Worm (Caenorhabditis elegans) whole organism, young adult: ENCODE measurements around the gene vit-1.
A peak's percentile ranks its signal among the peaks of the same experiment; 100 is the strongest.

Experiments used
- D2030.7 ChIP-seq: fragments of 200-800 bp; sonication (Bioruptor generic); IDR thresholded peaks from 2 replicates; pipeline ENCODE4 v1.3.6; 2022; ENCODE audit warnings: missing genetic modification reagents, missing genetic modification characterization, missing compliant biosample characterization
- F39B2.1 ChIP-seq: fragments of 200-800 bp; sonication (Bioruptor generic); IDR thresholded peaks from 2 replicates; pipeline ENCODE4 v1.3.6; 2022; ENCODE audit warnings: missing genetic modification reagents, missing genetic modification characterization, missing compliant biosample characterization
- akir-1 ChIP-seq: fragments of 200-800 bp; sonication (Bioruptor generic); optimal IDR thresholded peaks from 2 replicates; lab custom pipeline; 2018; ENCODE audit warnings: mild to moderate bottlenecking, missing genetic modification characterization, moderate library complexity, missing compliant biosample characterization
- attf-5 ChIP-seq: fragments of 200-800 bp; sonication (Bioruptor generic); optimal IDR thresholded peaks from 2 replicates; lab custom pipeline; 2018; ENCODE audit warnings: mild to moderate bottlenecking, missing genetic modification characterization, missing compliant biosample characterization
- him-1 ChIP-seq: sonication (generic microtip); optimal IDR thresholded peaks from 2 replicates; lab custom pipeline; 2016; ENCODE audit warnings: missing genotype, missing genetic modification reagents, missing genetic modification characterization, missing compliant biosample characterization
- hmg-1.2 ChIP-seq: fragments of 200-800 bp; sonication (Bioruptor generic); IDR thresholded peaks from 2 replicates; pipeline ENCODE4 v1.3.6; 2022; ENCODE audit warnings: missing genetic modification reagents, missing genetic modification characterization, missing compliant biosample characterization
- hrde-1 ChIP-seq: sonication (generic microtip); optimal IDR thresholded peaks from 2 replicates; lab custom pipeline; 2016; ENCODE audit warnings: missing genetic modification characterization, mild to moderate bottlenecking, missing compliant biosample characterization, moderate library complexity, missing genotype, missing genetic modification reagents, borderline replicate concordance
- lin-26 ChIP-seq: fragments of 200-800 bp; sonication (Bioruptor generic); IDR thresholded peaks from 2 replicates; pipeline ENCODE4 v1.3.6; 2022; ENCODE audit warnings: missing genetic modification reagents, missing genetic modification characterization, missing compliant biosample characterization
- mxl-1 ChIP-seq: sonication (generic microtip); optimal IDR thresholded peaks from 2 replicates; lab custom pipeline; 2016; ENCODE audit warnings: missing genetic modification characterization, missing compliant biosample characterization
- nfyb-1 ChIP-seq: fragments of 200-800 bp; sonication (Bioruptor generic); IDR thresholded peaks from 2 replicates; pipeline ENCODE4 v1.3.6; 2022; ENCODE audit warnings: missing genetic modification reagents, missing genetic modification characterization, missing compliant biosample characterization
- pha-4 ChIP-seq: fragments of 150-350 bp; sonication (generic microtip); optimal IDR thresholded peaks from 2 replicates; lab custom pipeline; 2014; ENCODE audit warnings: missing biosample characterization, missing genetic modification reagents, missing genetic modification characterization
- rec-8 ChIP-seq, 2 experiments: sonication (generic microtip); optimal IDR thresholded peaks; 2 replicates each; lab custom pipeline; 2016; ENCODE audit warnings: mild to moderate bottlenecking in 2 of 2, missing genetic modification characterization in 2 of 2, missing genetic modification reagents in 2 of 2, missing genotype in 2 of 2, missing biosample characterization in 1 of 2, missing compliant biosample characterization in 1 of 2, moderate library complexity in 1 of 2
- sea-2 ChIP-seq: fragments of 200-800 bp; sonication (Bioruptor generic); IDR thresholded peaks from 2 replicates; pipeline ENCODE4 v1.3.6; 2022; ENCODE audit warnings: missing genetic modification characterization, missing compliant biosample characterization
- snpc-4 ChIP-seq, 5 experiments: fragments of 150-350 bp in 1 of 5; sonication (generic microtip) in 4 of 5; optimal IDR thresholded peaks; 2 replicates each; lab custom pipeline; 2014 to 2018; ENCODE audit warnings: missing genetic modification characterization in 5 of 5, missing biosample characterization in 3 of 5, antibody characterized with exemption in 2 of 5, mild to moderate bottlenecking in 2 of 5, missing compliant biosample characterization in 2 of 5, missing genotype in 2 of 5, moderate library complexity in 2 of 5, missing genetic modification reagents in 1 of 5

DNA sequence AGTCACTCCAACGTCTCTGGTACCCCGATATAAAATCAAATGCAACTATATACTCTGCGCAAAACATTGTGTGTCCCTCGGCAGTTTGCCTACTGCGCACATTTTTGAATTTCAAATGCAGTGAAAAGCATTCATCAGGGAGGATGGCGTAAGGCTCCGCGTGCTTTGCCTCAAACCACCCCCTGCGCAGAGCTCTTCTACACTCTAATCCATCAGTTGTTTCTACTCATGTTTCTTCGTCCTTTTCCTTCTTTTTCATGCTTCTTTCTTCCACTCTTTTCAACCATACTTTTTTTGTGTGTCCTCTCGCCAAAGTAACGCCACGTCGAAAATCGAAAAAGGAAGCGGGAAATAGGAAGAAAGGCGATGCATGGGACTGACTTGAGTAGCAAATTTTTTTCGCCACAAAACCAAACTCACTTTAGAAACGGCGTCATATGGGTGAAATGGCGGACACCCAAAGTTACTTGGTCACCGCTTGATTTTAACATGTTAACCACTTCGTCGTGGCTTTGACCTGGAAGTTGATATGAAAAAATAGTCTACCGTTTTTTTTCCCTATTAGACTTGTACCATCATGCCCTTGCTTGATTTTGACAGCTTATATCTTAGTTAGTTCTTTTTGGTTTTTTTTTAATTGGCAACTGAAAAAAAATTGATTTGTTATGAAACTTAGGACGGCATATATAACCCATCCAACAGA is 49.1 kb upstream of the vit-1 start:
- TF ChIP-seq D2030.7 (GFP tag; lab: Robert Waterston, UW), result no peak
- TF ChIP-seq nfyb-1, result 0 out of 2 replicates have a peak, but pooled peaks have one; percentile 15
- no peak for TF ChIP-seq akir-1 (GFP tag; lab: Kevin White, UChicago)
- no peak for TF ChIP-seq hrde-1
- TF ChIP-seq mxl-1 (tag; lab: Kevin White, UChicago), result no peak
- 0 out of 2 replicates have a peak, but pooled peaks have one; percentile 10 for TF ChIP-seq hmg-1.2
- TF ChIP-seq snpc-4 (GFP tag; optimal IDR thresholded peaks at IDR 0.05; lab: Kevin White, UChicago), result no peak
- TF ChIP-seq snpc-4 (tag; optimal IDR thresholded peaks at IDR 0.05; lab: Kevin White, UChicago), result no peak
- no peak for TF ChIP-seq sea-2
- TF ChIP-seq F39B2.1 (GFP tag; lab: Robert Waterston, UW), result no peak
- no peak for TF ChIP-seq attf-5
- TF ChIP-seq him-1 (tag; lab: Kevin White, UChicago), result no peak
- TF ChIP-seq pha-4, result no peak
- TF ChIP-seq rec-8 (tag; optimal IDR thresholded peaks at IDR 0.05; lab: Kevin White, UChicago), result no peak
- no peak for TF ChIP-seq lin-26 (GFP tag; lab: Robert Waterston, UW)
